Worm (Caenorhabditis elegans) whole organism, L1 larva: ENCODE measurements around the gene C27A2.12.
A peak's percentile ranks its signal among the peaks of the same experiment; 100 is the strongest.

Source experiments
- aha-1 ChIP-seq: fragments of 150-350 bp; optimal IDR thresholded peaks from 2 replicates; lab custom pipeline; 2014; ENCODE audit warnings: missing biosample characterization, missing genetic modification characterization
- elt-3 ChIP-seq, 6 experiments: fragments of 150-350 bp in 1 of 6; sonication (generic microtip); optimal IDR thresholded peaks; 2 replicates each; lab custom pipeline; 2017 to 2018; ENCODE audit warnings: missing biosample characterization in 6 of 6, missing genetic modification characterization in 6 of 6, inconsistent platforms in 1 of 6
- lin-39 ChIP-seq: fragments of 150-350 bp; optimal IDR thresholded peaks from 2 replicates; lab custom pipeline; 2014; ENCODE audit warnings: missing biosample characterization, missing genetic modification reagents, missing genetic modification characterization
- nhr-12 ChIP-seq: sonication (generic microtip); optimal IDR thresholded peaks from 2 replicates; lab custom pipeline; 2017; ENCODE audit warnings: missing biosample characterization, missing genetic modification characterization
- nhr-90 ChIP-seq: sonication (generic microtip); optimal IDR thresholded peaks from 2 replicates; lab custom pipeline; 2016; ENCODE audit warnings: mild to moderate bottlenecking, missing genetic modification characterization, missing compliant biosample characterization; ENCODE audit not compliant: poor library complexity
- pqm-1 ChIP-seq: sonication (generic microtip); optimal IDR thresholded peaks from 3 replicates; lab custom pipeline; 2017; ENCODE audit warnings: missing biosample characterization, missing genetic modification characterization
- tbx-2 ChIP-seq: sonication (generic microtip); optimal IDR thresholded peaks from 2 replicates; lab custom pipeline; 2016; ENCODE audit warnings: missing genetic modification characterization, missing compliant biosample characterization

DNA sequence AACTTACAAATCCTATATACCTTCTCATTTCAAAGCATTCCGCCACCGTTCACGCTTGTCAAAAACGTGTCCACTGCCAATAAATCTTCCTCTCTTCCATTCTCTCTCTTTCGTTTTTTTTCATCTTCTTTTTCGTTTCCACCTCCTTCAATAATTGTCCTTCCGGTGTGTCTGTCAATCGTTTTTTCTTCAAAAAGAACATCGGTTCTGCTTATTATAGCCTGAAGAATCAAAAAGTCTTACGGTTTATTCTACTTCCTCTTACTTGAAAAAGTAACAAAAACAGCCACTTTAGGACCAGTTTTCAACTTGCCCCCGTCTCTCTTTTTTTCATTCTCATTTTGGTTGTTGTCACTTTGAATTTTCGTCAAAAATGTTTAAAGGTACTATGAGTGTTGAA, 8.7 kb downstream of the C27A2.12 start:
- TF ChIP-seq pqm-1 (tag; lab: Kevin White, UChicago) (no peak), lin-39 (no peak), elt-3 (tag; optimal IDR thresholded peaks at IDR 0.05; lab: Kevin White, UChicago) (no peak), nhr-12 (tag; lab: Kevin White, UChicago) (no peak), nhr-90 (tag; lab: Kevin White, UChicago) (peak; percentile 10), tbx-2 (peak; percentile 34), aha-1 (tag; lab: Kevin White, UChicago) (no peak)
